Worm (Caenorhabditis elegans) whole organism, L4 larva: ENCODE measurements around the gene metl-2.

Experiments used
- ama-1 ChIP-seq: fragments of 150-350 bp; optimal IDR thresholded peaks from 2 replicates; lab custom pipeline; 2014; ENCODE audit warnings: inconsistent platforms, mixed read lengths
- ceh-28 ChIP-seq: fragments of 150-350 bp; optimal IDR thresholded peaks from 2 replicates; lab custom pipeline; 2014; ENCODE audit warnings: missing biosample characterization, missing genetic modification reagents, missing genetic modification characterization
- cey-2 ChIP-seq: sonication (generic microtip); optimal IDR thresholded peaks from 3 replicates; lab custom pipeline; 2017; ENCODE audit warnings: missing genetic modification characterization, mild to moderate bottlenecking, missing compliant biosample characterization, antibody characterized with exemption, borderline replicate concordance; ENCODE audit not compliant: insufficient read depth
- fkh-10 ChIP-seq: fragments of 150-350 bp; optimal IDR thresholded peaks from 2 replicates; lab custom pipeline; 2014; ENCODE audit warnings: missing biosample characterization, missing genetic modification reagents, missing genetic modification characterization
- lin-15B ChIP-seq: fragments of 150-350 bp; sonication (generic microtip); optimal IDR thresholded peaks from 3 replicates; lab custom pipeline; 2014; ENCODE audit warnings: missing biosample characterization, missing genetic modification characterization
- mdt-29 ChIP-seq: fragments of 200-800 bp; sonication (Bioruptor generic); IDR thresholded peaks from 2 replicates; pipeline ENCODE4 v1.3.6; 2022; ENCODE audit warnings: missing genetic modification reagents, missing genetic modification characterization, missing compliant biosample characterization
- mep-1 ChIP-seq: fragments of 150-350 bp; sonication (generic microtip); optimal IDR thresholded peaks from 3 replicates; lab custom pipeline; 2014; ENCODE audit warnings: missing biosample characterization, missing genetic modification characterization
- mxl-3 ChIP-seq: fragments of 200-800 bp; sonication (Bioruptor generic); optimal IDR thresholded peaks from 2 replicates; lab custom pipeline; 2018; ENCODE audit warnings: mild to moderate bottlenecking, missing genetic modification characterization, missing compliant biosample characterization
- nhr-6 ChIP-seq: fragments of 150-350 bp; optimal IDR thresholded peaks from 2 replicates; lab custom pipeline; 2014; ENCODE audit warnings: missing biosample characterization, missing genetic modification characterization
- unc-39 ChIP-seq: sonication (generic microtip); optimal IDR thresholded peaks from 2 replicates; lab custom pipeline; 2017; ENCODE audit warnings: missing biosample characterization, missing genetic modification characterization

ce11 chrII:15010366-15011235, 40.9 kb downstream of the metl-2 start, which contains the start of the genes Y53F4B.9 and Y53F4B.11:
- TF ChIP-seq ama-1 (lab: Kevin White, UChicago): peak; percentile 55
- no peak for TF ChIP-seq cey-2 (tag; lab: Kevin White, UChicago)
- peak; percentile 29 for TF ChIP-seq nhr-6
- TF ChIP-seq mep-1 (tag; lab: Kevin White, UChicago): peak; percentile 73
- TF ChIP-seq mxl-3 (GFP tag; lab: Kevin White, UChicago): no peak
- TF ChIP-seq unc-39 (tag; lab: Kevin White, UChicago): no peak
- no peak; the same call in 1 of the 2 replicates for TF ChIP-seq mdt-29 (GFP tag; lab: Robert Waterston, UW)
- TF ChIP-seq ceh-28: no peak
- TF ChIP-seq lin-15B (tag; lab: Kevin White, UChicago): peak; percentile 45
- peak; percentile 37 for TF ChIP-seq fkh-10 (GFP tag; lab: Kevin White, UChicago)
